Fruit fly (Drosophila melanogaster): ENCODE results near the gene CG10068.

dm6 chr3R:7134715-7135505, 7.1 kb upstream of the CG10068 start:
- TF ChIP-seq CG8319 (GFP tag; optimal IDR thresholded peaks at IDR 0.05) (no peak), CG32006 (GFP tag; optimal IDR thresholded peaks at IDR 0.05) (no peak)
